Worm (Caenorhabditis elegans): ENCODE results near the gene C33B4.2.

The C33B4.2 gene

ce11 chrII:11351599-11351998 lies 20.3 kb downstream of the C33B4.2 start, which contains the start of gene clh-2:
clh-2 (plus strand) TSS chrII:11351899.
- no peak for TF ChIP-seq elt-2 (tag; optimal IDR thresholded peaks at IDR 0.05)
- no peak for TF ChIP-seq ceh-8 (GFP tag; optimal IDR thresholded peaks at IDR 0.05)
- no peak for TF ChIP-seq nhr-71 (tag; optimal IDR thresholded peaks at IDR 0.05)

- TF ChIP-seq lin-39 (tag; optimal IDR thresholded peaks at IDR 0.05) (no peak), lin-35 (GFP tag; optimal IDR thresholded peaks at IDR 0.05) (no peak), ceh-8 (GFP tag; optimal IDR thresholded peaks at IDR 0.05) (no peak), fkh-8 (tag; optimal IDR thresholded peaks at IDR 0.05) (no peak), tlp-1 (tag; optimal IDR thresholded peaks at IDR 0.05) (no peak), ztf-4 (tag; optimal IDR thresholded peaks at IDR 0.05) (no peak), irx-1 (tag; optimal IDR thresholded peaks at IDR 0.05) (no peak), tbx-2 (tag; optimal IDR thresholded peaks at IDR 0.05) (no peak), nhr-237 (tag; optimal IDR thresholded peaks at IDR 0.05) (no peak), blmp-1 (tag; optimal IDR thresholded peaks at IDR 0.05) (no peak), ets-5 (GFP tag; IDR thresholded peaks at IDR 0.05) (no peak), pqm-1 (tag; optimal IDR thresholded peaks at IDR 0.05) (no peak)
These were observed 22.1 kb downstream of the C33B4.2 start, which contains the start of gene dph-5 for ce11 chrII:11349892-11350291. dph-5 (plus strand) TSS chrII:11350192.

ce11 chrII:11347878-11348556 lies 23.9 kb downstream of the C33B4.2 start, which contains the start of the genes B0491.6 and pigm-1:
B0491.6 (minus strand) TSS chrII:11348343.
pigm-1 (plus strand) TSS chrII:11348445.
- no peak for TF ChIP-seq pqm-1 (tag; optimal IDR thresholded peaks at IDR 0.05)
- TF ChIP-seq lin-35 (GFP tag; optimal IDR thresholded peaks at IDR 0.05), result peak; percentile 87 to 96
- TF ChIP-seq xbp-1 (tag; optimal IDR thresholded peaks at IDR 0.05), result peak; percentile 30
- peak; percentile 63 for TF ChIP-seq mef-2 (tag; optimal IDR thresholded peaks at IDR 0.05)
- peak; percentile 68 for TF ChIP-seq nhr-20 (tag; optimal IDR thresholded peaks at IDR 0.05)
- no peak for TF ChIP-seq vab-15 (tag; optimal IDR thresholded peaks at IDR 0.05)
- no peak for TF ChIP-seq ets-5 (GFP tag; IDR thresholded peaks at IDR 0.05)
- peak; percentile 80 for TF ChIP-seq snu-23 (GFP tag; optimal IDR thresholded peaks at IDR 0.05)
- TF ChIP-seq skn-1 (tag; optimal IDR thresholded peaks at IDR 0.05), result peak; percentile 79
- no peak for TF ChIP-seq unc-98 (GFP tag; IDR thresholded peaks at IDR 0.05)
- peak; percentile 76 for TF ChIP-seq pax-3 (tag; optimal IDR thresholded peaks at IDR 0.05)
- TF ChIP-seq Y116A8C.19 (tag; optimal IDR thresholded peaks at IDR 0.05; ENCODE audit: borderline replicate concordance), result no peak
- TF ChIP-seq zip-4 (GFP tag; optimal IDR thresholded peaks at IDR 0.05), result no peak
- peak; percentile 48 for TF ChIP-seq ceh-8 (GFP tag; optimal IDR thresholded peaks at IDR 0.05)
- TF ChIP-seq aha-1 (tag; optimal IDR thresholded peaks at IDR 0.05), result no peak
- TF ChIP-seq egl-27 (tag; optimal IDR thresholded peaks at IDR 0.05), result no peak
- no peak; the same call in 1 of the 2 replicates for TF ChIP-seq ceh-88 (GFP tag; IDR thresholded peaks at IDR 0.05)
- peak; percentile 52 for TF ChIP-seq nhr-90 (tag; optimal IDR thresholded peaks at IDR 0.05; ENCODE audit: poor library complexity)
- TF ChIP-seq lin-15B (tag; optimal IDR thresholded peaks at IDR 0.05), result peak; percentile 12
- no peak for TF ChIP-seq nhr-76 (tag; optimal IDR thresholded peaks at IDR 0.05)
- no peak for TF ChIP-seq aly-2 (tag; optimal IDR thresholded peaks at IDR 0.05)
- TF ChIP-seq ces-1 (GFP tag; optimal IDR thresholded peaks at IDR 0.05), result no peak
- TF ChIP-seq ceh-90 (tag; optimal IDR thresholded peaks at IDR 0.05), result peak; percentile 6
- no peak for TF ChIP-seq zag-1 (tag; optimal IDR thresholded peaks at IDR 0.05)
- peak; percentile 27 for TF ChIP-seq fos-1 (tag; optimal IDR thresholded peaks at IDR 0.05)
- TF ChIP-seq fkh-8 (tag; optimal IDR thresholded peaks at IDR 0.05), result peak; percentile 95
- TF ChIP-seq swsn-7 (tag; optimal IDR thresholded peaks at IDR 0.05), result peak; percentile 77
- TF ChIP-seq nhr-77 (tag; optimal IDR thresholded peaks at IDR 0.05), result peak; percentile 50
- peak; percentile 0 for TF ChIP-seq F16B12.6 (tag; optimal IDR thresholded peaks at IDR 0.05)
- no peak for TF ChIP-seq grh-1 (GFP tag; IDR thresholded peaks at IDR 0.05)
- peak; percentile 87 for TF ChIP-seq nhr-71 (tag; optimal IDR thresholded peaks at IDR 0.05)
- peak; percentile 49 for TF ChIP-seq tbx-2 (tag; optimal IDR thresholded peaks at IDR 0.05)
- TF ChIP-seq ztf-11 (tag; optimal IDR thresholded peaks at IDR 0.05), result no peak
- TF ChIP-seq unc-86 (tag; optimal IDR thresholded peaks at IDR 0.05), result peak; percentile 70
- peak; percentile 42 for TF ChIP-seq isw-1 (GFP tag; IDR thresholded peaks at IDR 0.05)
- peak; percentile 63 for TF ChIP-seq unc-130 (tag; optimal IDR thresholded peaks at IDR 0.05)
- TF ChIP-seq unc-62 (GFP tag; optimal IDR thresholded peaks at IDR 0.05), result no peak
- TF ChIP-seq hlh-17 (GFP tag; optimal IDR thresholded peaks at IDR 0.05; ENCODE audit: borderline replicate concordance), result no peak
- TF ChIP-seq efl-1 (optimal IDR thresholded peaks at IDR 0.05), result peak; percentile 54 to 92
- TF ChIP-seq efl-1 (GFP tag; optimal IDR thresholded peaks at IDR 0.05 in 1 of 2), result peak; percentile 90 to 99
- peak in 1 of 6 experiments; percentile 52 for TF ChIP-seq elt-3 (tag; optimal IDR thresholded peaks at IDR 0.05)

All from whole organism, L1 larva.